Worm (Caenorhabditis elegans): ENCODE data around the gene F57A10.2.

DNA sequence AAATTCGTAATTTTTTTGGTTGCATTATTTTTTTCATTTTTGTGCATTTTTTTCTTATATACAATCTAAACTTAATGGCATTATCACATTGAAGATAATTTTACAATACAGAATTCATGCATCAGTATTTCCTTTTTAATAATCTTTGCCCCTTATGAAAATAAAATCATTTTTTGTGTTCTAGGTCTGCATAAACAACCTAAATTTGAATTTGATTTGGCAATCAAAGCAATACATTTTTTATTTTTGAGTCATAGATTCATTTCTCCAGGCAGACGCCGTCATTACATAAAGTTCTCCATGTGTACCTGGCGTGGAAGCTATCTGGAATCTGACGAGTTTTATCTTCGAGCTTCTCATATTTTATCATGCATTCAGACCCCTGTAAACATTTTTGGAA lies 44.5 kb upstream of the F57A10.2 start, which contains the start of gene srh-140:
- no peak for TF ChIP-seq rnt-1 (tag; optimal IDR thresholded peaks at IDR 0.05)
- TF ChIP-seq hlh-13 (GFP tag; optimal IDR thresholded peaks at IDR 0.05) = no peak
- no peak for TF ChIP-seq hlh-15 (tag; optimal IDR thresholded peaks at IDR 0.05)
- TF ChIP-seq F13H6.1 (tag; optimal IDR thresholded peaks at IDR 0.05) = no peak
- TF ChIP-seq tbx-2 (tag; optimal IDR thresholded peaks at IDR 0.05) = no peak
- TF ChIP-seq pat-9 (tag; optimal IDR thresholded peaks at IDR 0.05) = no peak
- TF ChIP-seq nhr-11 (tag; optimal IDR thresholded peaks at IDR 0.05) = no peak
- TF ChIP-seq pha-4 (tag; optimal IDR thresholded peaks at IDR 0.05) = no peak
- TF ChIP-seq pax-1 (tag; optimal IDR thresholded peaks at IDR 0.05) = no peak
- no peak for TF ChIP-seq unc-55 (GFP tag; optimal IDR thresholded peaks at IDR 0.05)
- no peak for TF ChIP-seq madf-2 (tag; optimal IDR thresholded peaks at IDR 0.05)
- no peak for TF ChIP-seq C38D4.7 (GFP tag; optimal IDR thresholded peaks at IDR 0.05)
